Fruit fly (Drosophila melanogaster): ENCODE data around the gene CG4661.

DNA sequence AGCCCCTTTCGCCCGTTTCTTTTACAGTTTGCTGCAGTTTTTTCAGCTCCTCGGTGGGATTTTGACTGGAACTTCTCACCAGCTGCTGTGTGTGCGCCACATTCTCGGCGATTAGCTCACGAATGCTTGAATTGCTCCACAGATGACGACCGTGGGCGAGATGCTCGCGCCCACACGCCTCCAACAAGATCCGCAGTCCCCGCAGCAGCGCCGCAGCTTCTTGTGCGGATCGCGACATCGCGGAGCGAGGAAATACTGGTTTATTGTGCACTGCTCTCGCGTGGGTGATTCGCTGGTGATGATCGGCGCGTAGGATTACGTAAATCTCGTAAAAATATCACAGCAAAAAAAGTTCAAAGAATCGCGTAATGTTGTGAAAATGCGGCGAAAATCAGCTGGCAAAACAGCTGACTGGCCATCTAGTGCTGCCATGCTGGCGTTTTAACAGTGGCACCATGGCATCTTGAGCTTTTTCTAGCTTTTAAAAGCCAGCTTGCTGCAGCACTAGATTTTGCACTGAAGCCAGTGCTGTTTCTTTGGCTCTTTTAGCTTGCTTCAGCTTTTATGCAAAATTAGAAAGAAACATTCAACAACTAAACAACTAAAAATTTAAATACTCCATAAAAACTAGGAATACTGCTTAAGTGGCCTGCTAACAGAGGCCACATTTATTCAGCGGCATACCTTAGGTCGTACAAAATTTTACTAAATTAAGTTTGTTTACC lies 43.4 kb upstream of the CG4661 start, which contains the start of gene Coq8:
- no peak for TF ChIP-seq insv (optimal IDR thresholded peaks at IDR 0.05)
- TF ChIP-seq h (optimal IDR thresholded peaks at IDR 0.05), result no peak
- no peak for TF ChIP-seq psq (optimal IDR thresholded peaks at IDR 0.05)
- TF ChIP-seq Myc (optimal IDR thresholded peaks at IDR 0.05), result no peak
- no peak for TF ChIP-seq ttk (optimal IDR thresholded peaks at IDR 0.05)
